Fruit fly (Drosophila melanogaster): ENCODE data around the gene b.

The b gene

DNA sequence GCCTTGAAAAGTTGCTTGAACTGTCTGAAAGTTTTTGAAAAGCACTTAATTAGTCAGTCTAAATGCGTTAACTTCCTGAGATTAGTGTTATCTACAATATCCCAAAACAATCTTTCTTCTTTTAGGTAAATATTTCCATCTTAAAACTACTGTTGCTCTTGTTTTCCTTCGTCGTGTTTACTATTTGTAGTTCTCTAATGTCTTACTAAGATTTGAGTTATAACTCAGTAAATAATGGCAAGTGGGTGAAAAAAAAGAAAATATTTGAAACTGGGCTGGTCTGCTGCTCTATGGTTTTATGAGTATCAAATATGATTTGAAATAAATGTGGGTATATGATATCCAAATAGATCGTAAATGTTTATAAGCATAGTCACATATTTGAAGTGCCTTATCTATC, 19.9 kb upstream of the b start:
- no peak for TF ChIP-seq insv (optimal IDR thresholded peaks at IDR 0.05)
- TF ChIP-seq Sin3A (optimal IDR thresholded peaks at IDR 0.05): no peak
- TF ChIP-seq h (optimal IDR thresholded peaks at IDR 0.05): no peak
- TF ChIP-seq Myc (optimal IDR thresholded peaks at IDR 0.05): no peak
- no peak for TF ChIP-seq psq (optimal IDR thresholded peaks at IDR 0.05)
- TF ChIP-seq ttk (optimal IDR thresholded peaks at IDR 0.05): no peak

DNA sequence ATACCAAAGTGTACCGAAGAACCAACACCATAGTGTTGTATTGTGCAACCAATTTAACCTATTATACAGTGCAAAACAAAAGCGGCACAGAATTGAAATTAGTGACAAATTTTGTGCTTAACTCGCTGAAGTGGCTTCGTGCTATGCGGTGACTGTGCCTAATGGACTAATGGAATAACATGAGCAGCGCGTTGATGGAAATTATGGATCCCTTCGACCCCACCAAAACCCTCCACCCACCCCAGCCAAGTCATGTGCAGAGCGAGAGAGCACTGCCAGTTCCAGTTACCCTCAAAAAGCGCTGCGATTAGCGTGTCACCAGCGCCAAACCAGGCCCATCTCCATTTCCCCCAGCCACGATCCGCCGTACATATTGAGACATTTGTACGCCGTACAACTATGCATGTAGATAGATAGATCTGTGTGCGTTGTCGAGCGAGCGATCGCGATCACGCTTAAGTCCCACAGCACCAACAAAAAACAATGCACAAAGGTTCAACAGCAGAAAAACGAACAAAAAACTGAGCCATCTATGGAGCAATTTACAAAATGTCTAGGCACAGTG, 18.9 kb upstream of the b start:
- no peak for TF ChIP-seq Myc (optimal IDR thresholded peaks at IDR 0.05)
- no peak for TF ChIP-seq ttk (optimal IDR thresholded peaks at IDR 0.05)
- no peak for TF ChIP-seq psq (optimal IDR thresholded peaks at IDR 0.05)
- no peak for TF ChIP-seq h (optimal IDR thresholded peaks at IDR 0.05)
- no peak for TF ChIP-seq insv (optimal IDR thresholded peaks at IDR 0.05)

DNA sequence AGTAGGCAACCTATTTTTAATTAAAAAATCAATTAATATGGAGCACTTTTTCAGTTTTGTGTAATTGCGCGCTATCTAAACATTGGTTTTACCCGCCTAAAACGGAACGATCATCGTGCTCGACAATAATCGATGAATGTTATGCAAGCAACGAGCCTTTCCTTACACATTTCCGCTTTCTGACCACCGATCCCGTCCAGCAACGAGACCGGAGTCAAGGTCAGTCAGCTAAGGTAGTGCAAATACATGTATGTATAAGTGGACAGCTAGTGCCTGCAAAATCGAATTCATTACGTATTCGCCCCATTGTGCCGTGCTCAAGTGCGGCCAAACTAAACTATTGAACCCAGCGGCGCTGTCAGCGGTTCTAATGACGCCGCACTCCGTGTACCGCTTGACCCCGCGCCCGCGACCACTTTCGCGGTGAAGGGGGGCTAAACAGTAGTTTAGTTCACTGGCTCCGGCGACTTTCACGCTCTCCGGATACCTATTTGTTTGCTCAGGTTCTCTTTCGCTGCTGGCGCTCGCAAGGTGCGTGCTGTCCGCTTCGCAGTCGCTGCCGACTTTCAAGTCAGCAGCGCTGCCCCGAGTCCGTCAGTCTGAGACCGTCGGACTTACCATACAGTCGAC, 17.9 kb upstream of the b start, which contains the start of gene CAH1:
Gene CAH1 (plus strand): TSS at position 595 of the 630 bp plus-strand sequence.
- no peak for TF ChIP-seq psq (optimal IDR thresholded peaks at IDR 0.05)
- TF ChIP-seq ttk (optimal IDR thresholded peaks at IDR 0.05): no peak
- no peak for TF ChIP-seq h (optimal IDR thresholded peaks at IDR 0.05)
- no peak for TF ChIP-seq insv (optimal IDR thresholded peaks at IDR 0.05)
- TF ChIP-seq Sin3A (optimal IDR thresholded peaks at IDR 0.05): no peak
- no peak for TF ChIP-seq Myc (optimal IDR thresholded peaks at IDR 0.05)

DNA sequence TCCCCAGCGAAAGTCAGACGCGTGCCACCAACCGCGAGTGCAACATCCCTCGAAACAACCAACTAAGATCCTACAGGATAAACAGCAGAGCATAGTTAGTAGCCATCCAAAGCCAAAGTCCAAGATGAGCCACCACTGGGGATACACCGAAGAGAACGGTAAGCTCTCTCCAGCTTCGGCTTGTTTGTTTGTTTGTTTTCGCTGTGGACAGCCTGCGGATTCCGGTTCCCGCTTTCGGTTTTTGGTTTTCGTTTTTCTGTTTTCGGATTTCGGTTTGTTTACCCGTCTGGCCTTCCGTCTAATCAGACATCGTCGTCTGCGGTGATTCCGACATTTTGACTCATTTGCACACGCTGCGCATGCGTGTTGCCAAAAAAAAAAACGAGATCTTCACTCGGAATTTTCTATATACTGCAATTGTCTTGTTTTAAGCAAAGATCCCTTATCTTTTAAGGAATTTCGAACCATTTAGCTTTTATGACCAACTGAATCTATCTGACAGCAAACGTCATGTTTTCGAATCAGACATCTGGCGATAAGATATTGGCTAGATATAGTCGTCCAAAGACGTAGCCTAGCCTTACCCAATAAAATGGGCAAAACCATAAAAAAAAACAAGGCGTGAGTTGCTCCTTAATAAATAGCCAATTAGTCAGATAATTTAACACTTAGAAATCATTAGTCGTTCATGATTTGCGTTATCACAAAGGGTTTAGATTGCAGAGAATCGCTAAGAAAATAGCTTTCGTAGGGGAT, 17.1 kb upstream of the b start:
- TF ChIP-seq psq (optimal IDR thresholded peaks at IDR 0.05) (no peak), Sin3A (optimal IDR thresholded peaks at IDR 0.05) (no peak), ttk (optimal IDR thresholded peaks at IDR 0.05) (no peak), h (optimal IDR thresholded peaks at IDR 0.05) (no peak), insv (optimal IDR thresholded peaks at IDR 0.05) (no peak), Myc (optimal IDR thresholded peaks at IDR 0.05) (no peak)

DNA sequence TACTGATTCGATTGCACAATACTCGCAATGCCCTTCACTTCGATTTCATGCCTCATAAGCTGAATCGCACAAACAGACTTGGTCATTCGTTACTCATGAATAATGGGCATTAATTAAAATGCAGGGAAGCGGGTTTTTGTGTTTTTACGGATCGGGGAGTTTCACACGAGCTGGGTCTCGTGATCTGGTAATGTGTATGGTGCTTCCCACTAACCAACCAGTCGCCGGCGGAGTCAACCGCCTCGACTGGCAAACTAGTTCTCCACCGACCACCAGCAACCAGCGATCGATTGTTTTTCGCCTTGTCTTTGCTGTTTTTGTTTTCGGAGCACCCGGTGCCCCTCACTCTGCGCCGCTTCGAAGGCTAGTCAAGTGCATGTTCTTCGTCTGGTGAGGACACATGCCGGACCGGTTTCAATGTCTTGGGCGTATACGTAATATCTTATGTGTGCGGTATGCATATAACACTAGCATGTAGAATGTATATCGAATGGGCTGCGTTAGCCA, 16.4 kb upstream of the b start:
- TF ChIP-seq Sin3A (optimal IDR thresholded peaks at IDR 0.05) (no peak), psq (optimal IDR thresholded peaks at IDR 0.05) (no peak), ttk (optimal IDR thresholded peaks at IDR 0.05) (no peak), Myc (optimal IDR thresholded peaks at IDR 0.05) (no peak), insv (optimal IDR thresholded peaks at IDR 0.05) (no peak), h (optimal IDR thresholded peaks at IDR 0.05) (no peak)

DNA sequence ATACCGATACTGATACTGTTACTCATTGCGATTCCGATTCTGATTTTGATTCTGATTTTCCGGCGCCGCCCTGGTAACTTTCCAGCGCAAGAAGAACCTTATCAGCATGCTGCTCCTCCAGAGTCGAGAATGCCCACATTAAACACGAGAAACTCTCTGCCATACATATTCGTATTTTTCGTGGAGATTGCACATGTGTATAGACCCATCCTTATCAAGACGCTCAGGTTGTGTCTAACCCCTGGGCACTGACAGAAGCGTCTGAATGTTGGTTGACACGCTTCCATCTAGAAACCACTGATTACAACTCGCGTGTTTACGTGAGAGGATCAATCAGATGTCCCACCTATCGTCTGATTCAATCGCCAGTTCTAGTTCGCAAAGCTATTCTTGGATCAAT, 15.9 kb upstream of the b start:
- TF ChIP-seq insv (optimal IDR thresholded peaks at IDR 0.05) (no peak), ttk (optimal IDR thresholded peaks at IDR 0.05) (no peak), Myc (optimal IDR thresholded peaks at IDR 0.05) (no peak), Sin3A (optimal IDR thresholded peaks at IDR 0.05) (no peak), psq (optimal IDR thresholded peaks at IDR 0.05) (no peak), h (optimal IDR thresholded peaks at IDR 0.05) (no peak)

DNA sequence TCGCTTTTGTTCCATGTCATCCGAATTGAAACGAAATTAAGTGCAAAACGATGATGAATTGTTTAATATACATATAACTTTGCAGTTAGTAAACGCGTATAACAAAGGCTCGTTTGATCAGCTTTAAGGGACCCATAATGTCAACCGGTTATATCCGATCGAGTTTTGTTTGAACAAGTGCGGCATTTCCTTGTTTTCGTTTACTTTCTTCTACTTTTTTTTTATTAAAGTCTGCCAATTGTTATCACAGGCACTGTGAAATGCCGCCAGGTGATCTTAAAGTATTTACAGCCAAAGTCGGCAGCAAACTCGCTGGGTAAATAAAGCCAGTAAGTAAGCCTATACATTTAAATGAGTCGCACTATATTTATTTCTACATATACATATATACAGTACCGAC, 14.0 kb upstream of the b start:
- TF ChIP-seq ttk (optimal IDR thresholded peaks at IDR 0.05) (no peak), h (optimal IDR thresholded peaks at IDR 0.05) (no peak), psq (optimal IDR thresholded peaks at IDR 0.05) (no peak), insv (optimal IDR thresholded peaks at IDR 0.05) (no peak)

DNA sequence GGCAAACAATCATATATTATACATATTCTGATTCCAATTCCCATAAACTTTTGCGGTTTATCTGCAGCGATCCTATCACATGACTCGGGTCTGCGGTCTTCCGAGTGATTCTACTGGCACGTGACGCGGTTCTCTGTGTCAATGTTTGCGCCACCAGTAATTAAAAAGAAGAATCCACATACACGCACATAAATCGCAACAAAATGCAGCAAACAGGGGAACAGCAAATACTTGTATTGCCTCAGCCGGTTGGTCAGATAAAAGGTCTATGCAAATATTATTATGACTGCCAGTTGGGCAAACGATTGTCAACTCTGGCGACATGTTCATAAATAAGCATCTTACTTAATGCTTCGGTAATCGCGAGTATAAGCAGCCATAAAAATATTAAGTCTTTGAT, 13.1 kb upstream of the b start:
- no peak for TF ChIP-seq insv (optimal IDR thresholded peaks at IDR 0.05)

DNA sequence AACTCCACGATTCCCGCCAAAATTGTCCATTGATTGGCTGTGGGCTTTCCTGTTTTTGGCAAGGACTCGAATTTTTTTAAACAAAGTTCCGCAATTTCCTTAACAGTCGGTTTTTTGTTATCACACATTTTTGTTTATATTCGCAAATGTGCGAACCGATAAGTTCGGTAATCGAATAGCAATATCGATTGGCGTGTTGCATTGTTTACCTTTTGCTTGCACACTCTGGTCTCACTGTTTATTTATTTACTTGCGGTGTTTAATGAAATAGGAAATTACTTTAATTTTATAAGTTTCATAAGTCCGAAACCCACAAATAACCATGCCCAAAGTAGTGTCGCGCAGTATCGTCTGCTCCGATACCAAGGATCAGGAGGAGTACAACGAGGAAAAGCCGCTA, 9.7 kb upstream of the b start, which contains the start of the genes Adat1 and CG16865:
Gene Adat1 (minus strand): TSS at position 152 of the 400 bp plus-strand sequence.
Gene CG16865 (plus strand): TSS at position 200 of the 400 bp plus-strand sequence.
- no peak for TF ChIP-seq Myc (optimal IDR thresholded peaks at IDR 0.05)
- no peak for TF ChIP-seq h (optimal IDR thresholded peaks at IDR 0.05)
- no peak for TF ChIP-seq ttk (optimal IDR thresholded peaks at IDR 0.05)
- TF ChIP-seq psq (optimal IDR thresholded peaks at IDR 0.05): no peak
- TF ChIP-seq insv (optimal IDR thresholded peaks at IDR 0.05): no peak

DNA sequence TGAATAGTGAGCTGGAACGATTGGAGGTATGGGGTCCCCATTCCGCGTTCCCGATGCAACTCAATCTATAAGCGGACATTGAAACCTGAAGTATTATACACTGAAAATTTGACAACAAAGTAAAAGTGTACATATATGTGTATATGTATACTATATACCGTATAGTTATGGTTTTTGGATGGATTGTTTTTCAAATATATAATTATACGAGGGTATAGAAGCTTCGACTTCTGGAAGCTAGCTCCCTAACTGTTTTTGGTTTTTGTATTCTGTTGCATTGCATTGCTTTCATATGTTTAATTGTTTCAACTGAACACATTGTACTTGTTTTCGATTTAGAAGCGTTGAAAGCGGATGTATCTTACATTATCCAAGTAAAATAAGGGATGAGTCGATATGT, 7.9 kb upstream of the b start, which contains the start of gene CG16888:
Gene CG16888 (minus strand): TSS at position 101 of the 400 bp plus-strand sequence.
- TF ChIP-seq ttk (optimal IDR thresholded peaks at IDR 0.05): no peak
- no peak for TF ChIP-seq psq (optimal IDR thresholded peaks at IDR 0.05)
- no peak for TF ChIP-seq Sin3A (optimal IDR thresholded peaks at IDR 0.05)
- TF ChIP-seq Myc (optimal IDR thresholded peaks at IDR 0.05): no peak
- no peak for TF ChIP-seq insv (optimal IDR thresholded peaks at IDR 0.05)
- no peak for TF ChIP-seq h (optimal IDR thresholded peaks at IDR 0.05)

DNA sequence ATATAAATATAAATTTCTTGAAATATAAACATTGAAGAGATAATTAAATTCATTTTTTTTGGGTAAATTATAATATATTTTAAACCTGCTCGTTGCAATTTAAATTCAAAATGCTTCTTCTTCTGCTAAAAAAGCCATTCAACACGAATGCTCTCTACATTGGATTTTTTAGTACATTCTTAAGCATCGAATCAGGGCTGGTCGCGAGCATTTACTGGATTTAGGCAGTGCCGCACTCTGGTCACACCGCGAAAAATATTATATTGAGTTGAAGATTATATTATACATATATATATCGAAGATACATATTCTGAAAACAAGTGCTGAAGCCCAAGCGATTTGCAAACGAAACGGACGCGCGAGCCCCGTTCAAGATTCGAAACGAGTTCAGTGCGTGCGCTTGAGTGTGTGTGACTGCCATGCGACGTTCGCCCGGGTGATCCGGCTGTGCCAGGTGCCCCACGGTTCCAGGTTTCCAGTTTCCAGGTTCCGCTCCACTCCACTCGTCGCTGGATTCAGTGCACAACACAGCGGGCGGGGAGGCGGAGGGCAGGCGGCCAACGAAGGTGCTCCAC, 7.4 kb upstream of the b start, which contains the start of gene Sos:
Gene Sos (plus strand): TSS at position 213 of the 575 bp plus-strand sequence.
- TF ChIP-seq psq (optimal IDR thresholded peaks at IDR 0.05) (no peak), ttk (optimal IDR thresholded peaks at IDR 0.05) (no peak), Sin3A (optimal IDR thresholded peaks at IDR 0.05) (no peak), h (optimal IDR thresholded peaks at IDR 0.05) (no peak), insv (optimal IDR thresholded peaks at IDR 0.05) (no peak), Myc (optimal IDR thresholded peaks at IDR 0.05) (no peak)

DNA sequence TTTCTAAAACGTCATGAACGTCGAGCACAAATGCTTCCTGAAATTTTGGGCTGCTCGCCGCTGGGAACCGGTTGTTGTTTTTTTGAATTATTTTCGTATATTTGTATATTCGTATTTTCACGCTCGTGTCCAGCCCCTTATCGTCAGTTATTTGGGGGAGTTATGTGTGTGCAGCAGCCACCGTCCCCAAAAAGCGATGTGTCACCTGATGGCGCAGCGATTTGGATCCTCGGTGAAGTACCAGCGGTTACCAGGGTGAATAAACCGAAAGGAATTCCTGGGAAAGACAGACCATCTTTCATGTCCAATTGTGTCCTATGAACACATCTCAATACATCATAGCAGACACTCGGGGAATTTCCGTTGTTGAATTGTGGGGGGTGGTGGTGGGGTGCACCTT, 872 bp upstream of the b start:
- TF ChIP-seq psq (optimal IDR thresholded peaks at IDR 0.05) (no peak), insv (optimal IDR thresholded peaks at IDR 0.05) (no peak), ttk (optimal IDR thresholded peaks at IDR 0.05) (no peak), h (optimal IDR thresholded peaks at IDR 0.05) (no peak), Sin3A (optimal IDR thresholded peaks at IDR 0.05) (no peak)

All from Kc167 (cell line).